Worm (Caenorhabditis elegans) whole organism, L4/young adult: Measurements from ENCODE around the gene sru-42.

Experiments used
- W03F9.2 ChIP-seq: fragments of 150-350 bp; optimal IDR thresholded peaks from 2 replicates; lab custom pipeline; 2014; ENCODE audit warnings: missing biosample characterization, missing genetic modification characterization
- dao-5 ChIP-seq: sonication (generic microtip); optimal IDR thresholded peaks from 2 replicates; lab custom pipeline; 2016; ENCODE audit warnings: missing genotype, missing genetic modification characterization, moderate library complexity, missing compliant biosample characterization
- him-1 ChIP-seq: sonication (generic microtip); optimal IDR thresholded peaks from 2 replicates; lab custom pipeline; 2016; ENCODE audit warnings: missing genotype, missing genetic modification reagents, missing genetic modification characterization, missing compliant biosample characterization

DNA sequence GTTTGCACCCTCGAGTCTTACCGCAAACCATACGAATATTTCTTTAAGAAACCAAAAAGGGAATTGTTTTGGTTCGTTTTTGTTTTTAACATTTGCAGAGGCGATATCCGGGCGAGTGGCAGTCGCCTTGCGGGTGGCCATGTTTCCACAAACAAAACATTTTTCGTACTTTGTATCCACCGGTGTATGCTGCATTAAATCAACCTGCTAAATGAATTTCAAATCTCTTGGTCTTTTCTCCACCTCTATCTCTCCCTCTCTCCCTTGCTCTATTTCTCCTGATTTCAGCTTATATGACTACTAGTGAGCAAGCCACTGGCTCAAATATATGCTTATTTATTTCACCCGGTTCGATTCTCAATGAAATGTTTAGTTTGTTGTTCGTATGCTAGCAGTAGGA is 27.0 kb downstream of the sru-42 start, which contains the start of gene nhr-52:
- TF ChIP-seq dao-5 (tag; lab: Kevin White, UChicago) (no peak), him-1 (tag; lab: Kevin White, UChicago) (no peak), W03F9.2 (tag; lab: Kevin White, UChicago) (no peak)
